Fruit fly (Drosophila melanogaster) whole organism, wandering third instar larva: Measurements from ENCODE around the gene CG4080.

Experiments
- Rel ChIP-seq, 2 experiments: fragments of 200-800 bp; sonication (Bioruptor generic) in 1 of 2; optimal IDR thresholded peaks; 2 replicates in 1 of 2; 3 replicates in 1 of 2; lab custom pipeline; 2016 to 2019; ENCODE audit warnings: mild to moderate bottlenecking in 2 of 2, missing biosample characterization in 2 of 2, missing genetic modification characterization in 2 of 2, moderate library complexity in 1 of 2
- foxo ChIP-seq, 2 experiments: fragments of 200-800 bp; sonication (Bioruptor generic); optimal IDR thresholded peaks; 2 replicates in 1 of 2; 3 replicates in 1 of 2; lab custom pipeline; 2016 to 2017; ENCODE audit warnings: missing biosample characterization in 2 of 2, missing genetic modification characterization in 2 of 2
- pan ChIP-seq: fragments of >200 bp; optimal IDR thresholded peaks from 2 replicates; lab custom pipeline; 2017
- psq ChIP-seq: fragments of 200-800 bp; sonication (Bioruptor generic); optimal IDR thresholded peaks from 3 replicates; lab custom pipeline; 2017; ENCODE audit warnings: missing biosample characterization, mild to moderate bottlenecking, missing genetic modification characterization, moderate library complexity

dm6 chr3L:9446731-9447238, 47.8 kb upstream of the CG4080 start, which contains the start of gene CG3529:
- TF ChIP-seq pan (lab: Kevin White, UChicago) (no peak), psq (GFP tag; lab: Kevin White, UChicago) (no peak), foxo (GFP tag; optimal IDR thresholded peaks at IDR 0.05; lab: Kevin White, UChicago) (peak in 1 of 2 experiments; percentile 38), Rel (GFP tag; optimal IDR thresholded peaks at IDR 0.05; lab: Kevin White, UChicago) (no peak), Rel (tag; optimal IDR thresholded peaks at IDR 0.05; lab: Kevin White, UChicago) (peak; percentile 61)
